Worm (Caenorhabditis elegans): ENCODE results near the gene hrpl-1.

Gene hrpl-1

ce11 chrII:6849308-6849707 is 49.2 kb upstream of the hrpl-1 start (continued):
- peak; percentile 52 for TF ChIP-seq dmd-6 (GFP tag; IDR thresholded peaks at IDR 0.05)
- TF ChIP-seq lin-38 (GFP tag; IDR thresholded peaks at IDR 0.05) = no peak
- TF ChIP-seq tag-97 (GFP tag; IDR thresholded peaks at IDR 0.05) = no peak
- TF ChIP-seq R02D3.7 (tag; optimal IDR thresholded peaks at IDR 0.05) = no peak
- no peak for TF ChIP-seq F44E2.7 (GFP tag; IDR thresholded peaks at IDR 0.05)
- no peak for TF ChIP-seq spr-1 (tag; optimal IDR thresholded peaks at IDR 0.05)
- no peak for TF ChIP-seq dmd-8 (GFP tag; IDR thresholded peaks at IDR 0.05)
- peak; percentile 76 for TF ChIP-seq nhr-11 (tag; optimal IDR thresholded peaks at IDR 0.05)
- no peak for TF ChIP-seq lir-3 (tag; optimal IDR thresholded peaks at IDR 0.05)
- TF ChIP-seq php-3 (GFP tag; IDR thresholded peaks at IDR 0.05) = no peak
- TF ChIP-seq ces-1 (GFP tag; optimal IDR thresholded peaks at IDR 0.05) = no peak
- TF ChIP-seq F26F4.8 (GFP tag; conservative IDR thresholded peaks at IDR 0.05) = no peak
- TF ChIP-seq zip-11 (GFP tag; IDR thresholded peaks at IDR 0.05) = no peak
- TF ChIP-seq pha-4 (GFP tag; IDR thresholded peaks at IDR 0.05) = no peak
- no peak for TF ChIP-seq pha-4 (tag; optimal IDR thresholded peaks at IDR 0.05)
- TF ChIP-seq pqm-1 (tag; optimal IDR thresholded peaks at IDR 0.05) = no peak
- no peak for TF ChIP-seq ZK337.2 (GFP tag; IDR thresholded peaks at IDR 0.05)
- no peak for TF ChIP-seq jun-1 (tag; optimal IDR thresholded peaks at IDR 0.05)
- peak; percentile 97 for TF ChIP-seq aha-1 (tag)
- no peak for TF ChIP-seq zfp-2 (tag; optimal IDR thresholded peaks at IDR 0.05)
- TF ChIP-seq dmd-9 (GFP tag; IDR thresholded peaks at IDR 0.05) = no peak
- no peak for TF ChIP-seq duxl-1 (tag; optimal IDR thresholded peaks at IDR 0.05; ENCODE audit: poor library complexity)
- TF ChIP-seq gei-8 (GFP tag; optimal IDR thresholded peaks at IDR 0.05) = no peak
- no peak for TF ChIP-seq sdz-12 (GFP tag; optimal IDR thresholded peaks at IDR 0.05)
- TF ChIP-seq madf-5 (GFP tag; IDR thresholded peaks at IDR 0.05) = no peak
- TF ChIP-seq mxl-3 (GFP tag; optimal IDR thresholded peaks at IDR 0.05) = peak; percentile 81
- TF ChIP-seq ZK546.5 (tag; optimal IDR thresholded peaks at IDR 0.05) = no peak
- peak; percentile 25 to 61 for TF ChIP-seq lsy-2 (tag; optimal IDR thresholded peaks at IDR 0.05)
- no peak for TF ChIP-seq nhr-102 (tag; optimal IDR thresholded peaks at IDR 0.05)
- 0 out of 2 replicates have a peak, but pooled peaks have one; percentile 20 for TF ChIP-seq T26A8.4 (GFP tag; IDR thresholded peaks at IDR 0.05)
- TF ChIP-seq egl-43 (GFP tag; IDR thresholded peaks at IDR 0.05) = no peak
- TF ChIP-seq nhr-77 (tag; optimal IDR thresholded peaks at IDR 0.05) = peak; percentile 76
- no peak for TF ChIP-seq aly-2 (tag; optimal IDR thresholded peaks at IDR 0.05)
- TF ChIP-seq nhr-42 (GFP tag; IDR thresholded peaks at IDR 0.05) = no peak
- no peak for TF ChIP-seq set-16 (GFP tag; IDR thresholded peaks at IDR 0.05)
- TF ChIP-seq T20F7.1 (GFP tag; optimal IDR thresholded peaks at IDR 0.05) = no peak
- peak; percentile 64 for TF ChIP-seq lin-1 (GFP tag; IDR thresholded peaks at IDR 0.05)
- TF ChIP-seq ceh-28 (tag; optimal IDR thresholded peaks at IDR 0.05) = no peak
- TF ChIP-seq ceh-62 (tag; optimal IDR thresholded peaks at IDR 0.05) = no peak
- peak in 1 of 2 experiments; percentile 80 for TF ChIP-seq hif-1 (tag; optimal IDR thresholded peaks at IDR 0.05)
- TF ChIP-seq vab-7 (GFP tag; IDR thresholded peaks at IDR 0.05) = no peak
- no peak for TF ChIP-seq ztf-7 (tag; optimal IDR thresholded peaks at IDR 0.05)
- no peak for TF ChIP-seq madf-9 (GFP tag; conservative IDR thresholded peaks at IDR 0.05)
- no peak for TF ChIP-seq daf-8 (GFP tag; IDR thresholded peaks at IDR 0.05)
- TF ChIP-seq zfp-3 (GFP tag; conservative IDR thresholded peaks at IDR 0.05) = no peak
- peak; percentile 61 for TF ChIP-seq nhr-25 (tag; optimal IDR thresholded peaks at IDR 0.05; ENCODE audit: borderline replicate concordance, insufficient read depth)
- TF ChIP-seq ama-1 (optimal IDR thresholded peaks at IDR 0.05) = no peak
- peak; percentile 47 for TF ChIP-seq nhr-10 (tag; optimal IDR thresholded peaks at IDR 0.05)
- no peak for TF ChIP-seq ctbp-1 (GFP tag; IDR thresholded peaks at IDR 0.05)
- no peak for TF ChIP-seq unc-130 (GFP tag; optimal IDR thresholded peaks at IDR 0.05)
- no peak for TF ChIP-seq nhr-237 (tag; optimal IDR thresholded peaks at IDR 0.05)
- 0 out of 2 replicates have a peak, but pooled peaks have one; percentile 13 for TF ChIP-seq hmg-1.1 (GFP tag; IDR thresholded peaks at IDR 0.05)
- TF ChIP-seq daf-12 (tag; optimal IDR thresholded peaks at IDR 0.05) = no peak
